Fruit fly (Drosophila melanogaster) whole organism, embryonic: ENCODE data around the gene CG45076.

Experiments
- CG11085 ChIP-seq: fragments of 200-800 bp; sonication (Bioruptor generic); IDR thresholded peaks from 2 replicates; pipeline ENCODE4 v1.3.6; 2022; ENCODE audit warnings: missing biosample characterization, missing genetic modification characterization
- CG11504 ChIP-seq: fragments of 200-800 bp; sonication (Bioruptor generic); optimal IDR thresholded peaks from 3 replicates; lab custom pipeline; 2019; ENCODE audit warnings: missing biosample characterization, mild to moderate bottlenecking, missing genetic modification characterization, moderate library complexity
- CG11560 ChIP-seq: fragments of 200-800 bp; sonication (Bioruptor generic); IDR thresholded peaks from 3 replicates; pipeline ENCODE4 v1.3.6; 2022; ENCODE audit warnings: missing biosample characterization, missing genetic modification characterization
- CG12391 ChIP-seq: fragments of 200-800 bp; sonication (Bioruptor generic); optimal IDR thresholded peaks from 3 replicates; lab custom pipeline; 2018; ENCODE audit warnings: missing biosample characterization, mild to moderate bottlenecking, missing genetic modification characterization, moderate library complexity
- CG15011 ChIP-seq: fragments of 200-800 bp; sonication (Bioruptor generic); optimal IDR thresholded peaks from 3 replicates; lab custom pipeline; 2018; ENCODE audit warnings: missing biosample characterization, mild to moderate bottlenecking, missing genetic modification characterization
- CG16813 ChIP-seq: fragments of 200-800 bp; sonication (Bioruptor generic); IDR thresholded peaks from 3 replicates; pipeline ENCODE4 v1.3.6; 2022; ENCODE audit warnings: missing biosample characterization, missing genetic modification characterization; ENCODE audit not compliant: partially characterized antibody
- CG18619 ChIP-seq: fragments of 200-800 bp; sonication (Bioruptor generic); optimal IDR thresholded peaks from 3 replicates; lab custom pipeline; 2017; ENCODE audit warnings: missing biosample characterization, mild to moderate bottlenecking, missing genetic modification characterization
- CG2678 ChIP-seq: fragments of 200-800 bp; sonication (Bioruptor generic); optimal IDR thresholded peaks from 3 replicates; lab custom pipeline; 2019; ENCODE audit warnings: missing biosample characterization, mild to moderate bottlenecking, missing genetic modification characterization, moderate library complexity
- CG30020 ChIP-seq: fragments of 200-800 bp; optimal IDR thresholded peaks from 2 replicates; lab custom pipeline; 2019; ENCODE audit warnings: missing biosample characterization, mild to moderate bottlenecking, missing genetic modification characterization, moderate library complexity
- CG34422 ChIP-seq: fragments of 200-800 bp; sonication (Bioruptor generic); IDR thresholded peaks from 3 replicates; pipeline ENCODE4 v1.3.6; 2022; ENCODE audit warnings: missing biosample characterization, missing genetic modification characterization
- CG4730 ChIP-seq: fragments of 200-800 bp; sonication (Bioruptor generic); IDR thresholded peaks from 2 replicates; pipeline ENCODE4 v1.3.6; 2022; ENCODE audit warnings: missing biosample characterization, missing genetic modification characterization
- CG7271 ChIP-seq: fragments of 200-800 bp; sonication (Bioruptor generic); optimal IDR thresholded peaks from 2 replicates; lab custom pipeline; 2018; ENCODE audit warnings: missing biosample characterization, mild to moderate bottlenecking, missing genetic modification characterization, moderate library complexity
- CG7357 ChIP-seq: fragments of 200-800 bp; sonication (Bioruptor generic); IDR thresholded peaks from 3 replicates; pipeline ENCODE4 v1.3.6; 2022; ENCODE audit warnings: missing biosample characterization, missing genetic modification characterization
- CG7556 ChIP-seq: fragments of 200-800 bp; sonication (Bioruptor generic); optimal IDR thresholded peaks from 2 replicates; lab custom pipeline; 2017; ENCODE audit warnings: missing biosample characterization, mild to moderate bottlenecking, missing genetic modification characterization
- D19A ChIP-seq: fragments of 200-800 bp; optimal IDR thresholded peaks from 3 replicates; lab custom pipeline; 2019; ENCODE audit warnings: missing biosample characterization, mild to moderate bottlenecking, missing genetic modification characterization, moderate library complexity
- D19B ChIP-seq: fragments of 200-800 bp; sonication (Bioruptor generic); optimal IDR thresholded peaks from 2 replicates; lab custom pipeline; 2017; ENCODE audit warnings: missing biosample characterization, mild to moderate bottlenecking, missing genetic modification characterization
- E2f1 ChIP-seq: fragments of 200-800 bp; sonication (Bioruptor generic); IDR thresholded peaks from 2 replicates; pipeline ENCODE4 v1.3.6; 2022; ENCODE audit warnings: missing biosample characterization, missing genetic modification characterization
- Gsc ChIP-seq: fragments of 200-800 bp; sonication (Bioruptor generic); IDR thresholded peaks from 2 replicates; pipeline ENCODE4 v1.3.6; 2022; ENCODE audit warnings: missing biosample characterization, missing genetic modification characterization
- HLH3B ChIP-seq: fragments of 200-800 bp; sonication (Bioruptor generic); IDR thresholded peaks from 2 replicates; pipeline ENCODE4 v1.3.6; 2022; ENCODE audit warnings: missing biosample characterization, missing genetic modification characterization
- HLHmδ ChIP-seq: fragments of 200-800 bp; sonication (Bioruptor generic); optimal IDR thresholded peaks from 2 replicates; lab custom pipeline; 2018; ENCODE audit warnings: missing biosample characterization, mild to moderate bottlenecking, missing genetic modification characterization, moderate library complexity
- Hmr ChIP-seq: fragments of 200-800 bp; sonication (Bioruptor generic); optimal IDR thresholded peaks from 3 replicates; lab custom pipeline; 2017; ENCODE audit warnings: mild to moderate bottlenecking, missing biosample characterization, missing genetic modification reagents, missing genetic modification characterization
- Mrtf ChIP-seq: fragments of 200-800 bp; sonication (Bioruptor generic); IDR thresholded peaks from 3 replicates; pipeline ENCODE4 v1.3.6; 2022; ENCODE audit warnings: missing biosample characterization, missing genetic modification characterization
- Oli ChIP-seq: fragments of 200-800 bp; sonication (Bioruptor generic); optimal IDR thresholded peaks from 2 replicates; lab custom pipeline; 2018; ENCODE audit warnings: missing biosample characterization, mild to moderate bottlenecking, missing genetic modification characterization, moderate library complexity
- Ssrp ChIP-seq: fragments of 200-800 bp; sonication (Bioruptor generic); optimal IDR thresholded peaks from 2 replicates; lab custom pipeline; 2018; ENCODE audit warnings: missing biosample characterization, mild to moderate bottlenecking, missing genetic modification characterization, moderate library complexity
- Stat92E ChIP-seq, 3 experiments: fragments of >200 bp in 2 of 3; fragments of 200-800 bp in 1 of 3; sonication (Bioruptor generic) in 1 of 3; optimal IDR thresholded peaks; 2 replicates each; lab custom pipeline; 2017 to 2019; ENCODE audit warnings: missing biosample characterization in 3 of 3, missing genetic modification characterization in 3 of 3, mild to moderate bottlenecking in 1 of 3, moderate library complexity in 1 of 3
- Usf ChIP-seq: fragments of 200-800 bp; sonication (Bioruptor generic); optimal IDR thresholded peaks from 2 replicates; lab custom pipeline; 2017; ENCODE audit warnings: missing genotype, missing biosample characterization, missing genetic modification characterization
- Xbp1 ChIP-seq: fragments of 200-800 bp; sonication (Bioruptor generic); optimal IDR thresholded peaks from 3 replicates; lab custom pipeline; 2016; ENCODE audit warnings: missing biosample characterization, mild to moderate bottlenecking, missing genetic modification characterization
- btn ChIP-seq: fragments of 200-800 bp; sonication (Bioruptor generic); optimal IDR thresholded peaks from 2 replicates; lab custom pipeline; 2016; ENCODE audit warnings: missing biosample characterization, missing genetic modification characterization
- cg ChIP-seq: fragments of 200-800 bp; sonication (Bioruptor generic); optimal IDR thresholded peaks from 3 replicates; lab custom pipeline; 2019; ENCODE audit warnings: missing biosample characterization, mild to moderate bottlenecking, missing genetic modification characterization, moderate library complexity
- ci ChIP-seq: fragments of 200-800 bp; sonication (Bioruptor generic); IDR thresholded peaks from 3 replicates; pipeline ENCODE4 v1.3.6; 2022; ENCODE audit warnings: missing biosample characterization, missing genetic modification characterization
- dm ChIP-seq: fragments of 200-800 bp; sonication (Bioruptor generic); optimal IDR thresholded peaks from 3 replicates; lab custom pipeline; 2016; ENCODE audit warnings: missing biosample characterization, missing genetic modification characterization
- dmrt11E ChIP-seq: fragments of 200-800 bp; sonication (Bioruptor generic); optimal IDR thresholded peaks from 3 replicates; lab custom pipeline; 2018; ENCODE audit warnings: missing biosample characterization, mild to moderate bottlenecking, missing genetic modification characterization, moderate library complexity
- dysf ChIP-seq: fragments of 200-800 bp; sonication (Bioruptor generic); IDR thresholded peaks from 3 replicates; pipeline ENCODE4 v1.3.6; 2022; ENCODE audit warnings: missing biosample characterization, missing genetic modification characterization
- gt ChIP-seq: fragments of 200-800 bp; sonication (Bioruptor generic); IDR thresholded peaks from 2 replicates; pipeline ENCODE4 v1.3.6; 2022; ENCODE audit warnings: missing biosample characterization, missing genetic modification characterization
- her ChIP-seq: fragments of 200-800 bp; sonication (Bioruptor generic); optimal IDR thresholded peaks from 2 replicates; lab custom pipeline; 2016; ENCODE audit warnings: missing biosample characterization, missing genetic modification characterization
- kni ChIP-seq: fragments of 200-800 bp; sonication (Bioruptor generic); optimal IDR thresholded peaks from 3 replicates; lab custom pipeline; 2017; ENCODE audit warnings: mild to moderate bottlenecking, missing biosample characterization, missing genetic modification reagents, missing genetic modification characterization
- lab ChIP-seq: fragments of 200-800 bp; sonication (Bioruptor generic); optimal IDR thresholded peaks from 3 replicates; lab custom pipeline; 2017; ENCODE audit warnings: missing biosample characterization, missing genetic modification characterization, mild to moderate bottlenecking, moderate library complexity, missing genetic modification reagents
- lmd ChIP-seq: fragments of 200-800 bp; sonication (Bioruptor generic); IDR thresholded peaks from 2 replicates; pipeline ENCODE4 v1.3.6; 2022; ENCODE audit warnings: missing biosample characterization, missing genetic modification characterization
- prd ChIP-seq, 3 experiments: fragments of >200 bp in 2 of 3; fragments of 200-800 bp in 1 of 3; sonication (Bioruptor generic) in 1 of 3; optimal IDR thresholded peaks in 2 of 3; IDR thresholded peaks in 1 of 3; 2 replicates in 2 of 3; 3 replicates in 1 of 3; pipeline versions ENCODE4 v1.3.6 to Lab custom; 2017 to 2022; ENCODE audit warnings: missing biosample characterization in 1 of 3, missing genetic modification characterization in 1 of 3
- ranshi ChIP-seq: fragments of 200-800 bp; sonication (Bioruptor generic); IDR thresholded peaks from 2 replicates; pipeline ENCODE4 v1.3.6; 2022; ENCODE audit warnings: missing biosample characterization, missing genetic modification characterization
- scrt ChIP-seq: fragments of 200-800 bp; sonication (Bioruptor generic); optimal IDR thresholded peaks from 2 replicates; lab custom pipeline; 2018; ENCODE audit warnings: missing biosample characterization, mild to moderate bottlenecking, missing genetic modification characterization, moderate library complexity
- sens-2 ChIP-seq: fragments of 200-800 bp; sonication (Bioruptor generic); IDR thresholded peaks from 2 replicates; pipeline ENCODE4 v1.3.6; 2022; ENCODE audit warnings: missing biosample characterization, missing genetic modification characterization
- sim ChIP-seq: fragments of 200-800 bp; sonication (Bioruptor generic); IDR thresholded peaks from 2 replicates; pipeline ENCODE4 v1.3.6; 2022; ENCODE audit warnings: missing biosample characterization, missing genetic modification characterization
- slbo ChIP-seq: fragments of 200-800 bp; sonication (Bioruptor generic); IDR thresholded peaks from 2 replicates; pipeline ENCODE4 v1.3.6; 2022; ENCODE audit warnings: missing biosample characterization, missing genetic modification characterization
- tgo ChIP-seq: fragments of 200-800 bp; sonication (Bioruptor generic); IDR thresholded peaks from 3 replicates; pipeline ENCODE4 v1.3.6; 2022; ENCODE audit warnings: missing biosample characterization, missing genetic modification characterization
- toy ChIP-seq: fragments of 200-800 bp; sonication (Bioruptor generic); IDR thresholded peaks from 2 replicates; pipeline ENCODE4 v1.3.6; 2022; ENCODE audit warnings: missing biosample characterization, missing genetic modification characterization
- wor ChIP-seq: fragments of 200-800 bp; sonication (Bioruptor generic); IDR thresholded peaks from 2 replicates; pipeline ENCODE4 v1.3.6; 2022; ENCODE audit warnings: missing biosample characterization, missing genetic modification characterization
- zfh1 ChIP-seq: fragments of 200-800 bp; sonication (Bioruptor generic); IDR thresholded peaks from 3 replicates; pipeline ENCODE4 v1.3.6; 2022; ENCODE audit warnings: missing biosample characterization, missing genetic modification characterization

The CG45076 gene

DNA sequence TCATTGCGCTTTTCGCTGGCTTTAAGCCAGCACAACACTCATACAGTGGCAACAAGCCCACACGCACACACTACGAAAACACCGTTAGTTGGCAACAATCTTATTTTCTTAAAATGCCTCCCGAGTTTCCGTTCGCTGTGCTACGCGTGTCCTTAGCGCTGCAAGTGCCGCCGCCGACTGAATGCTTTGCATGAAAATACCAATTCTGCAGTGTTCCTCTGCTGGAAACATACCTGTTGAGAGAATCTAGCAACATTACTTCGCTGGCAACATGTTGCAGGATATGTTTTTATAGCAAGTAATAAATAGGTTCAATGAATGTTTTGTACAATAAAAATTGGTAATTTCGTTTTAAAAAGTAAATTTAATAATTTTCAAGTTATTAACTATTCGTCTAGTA is 26.1 kb downstream of the CG45076 start, which contains the start of gene TkR86C:
TSS of gene TkR86C (minus strand) at position 168 of the 400 bp plus-strand sequence.
- TF ChIP-seq tgo (GFP tag; lab: Robert Waterston, UW) (no peak), CG4730 (GFP tag; lab: Robert Waterston, UW) (no peak), CG11504 (tag; lab: Kevin White, UChicago) (peak; percentile 98), Usf (GFP tag; lab: Kevin White, UChicago) (no peak), Gsc (GFP tag; lab: Robert Waterston, UW) (no peak), scrt (GFP tag; lab: Kevin White, UChicago) (peak; percentile 81), CG18619 (GFP tag; lab: Kevin White, UChicago) (no peak), CG11560 (tag; lab: Robert Waterston, UW) (no peak), CG15011 (GFP tag; lab: Kevin White, UChicago) (no peak), CG2678 (tag; lab: Kevin White, UChicago) (no peak), HLH3B (GFP tag; lab: Robert Waterston, UW) (no peak)

DNA sequence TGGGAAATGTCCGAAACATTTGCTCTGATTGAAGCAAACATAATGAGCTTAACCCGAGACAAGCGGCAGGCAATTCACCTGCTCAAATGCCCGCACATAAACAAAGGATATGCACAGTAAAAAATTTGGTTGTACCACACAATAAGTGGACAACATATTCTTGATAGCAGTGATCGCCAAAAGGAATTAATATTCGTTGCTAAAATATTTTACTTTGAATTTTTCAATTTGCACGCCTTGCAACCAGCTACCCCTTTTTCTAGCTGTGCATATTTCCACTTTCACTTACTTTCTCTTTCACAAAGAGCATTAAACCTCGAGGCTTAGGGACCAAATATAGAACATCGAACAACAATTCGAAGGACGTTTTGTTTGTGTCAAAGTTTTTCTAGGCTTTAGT is 29.5 kb downstream of the CG45076 start:
- TF ChIP-seq sens-2 (GFP tag; lab: Robert Waterston, UW) (no peak), CG34422 (no peak), CG7357 (GFP tag; lab: Robert Waterston, UW) (no peak), Hmr (peak; percentile 8), Gsc (GFP tag; lab: Robert Waterston, UW) (no peak), toy (no peak), D19A (tag; lab: Kevin White, UChicago) (no peak), dmrt11E (no peak), zfh1 (GFP tag; lab: Robert Waterston, UW) (no peak), prd (optimal IDR thresholded peaks at IDR 0.05; lab: Kevin White, UChicago) (no peak), prd (GFP tag; IDR thresholded peaks at IDR 0.05; lab: Robert Waterston, UW) (0 out of 3 replicates have a peak, but pooled peaks have one; percentile 11), btn (GFP tag; lab: Kevin White, UChicago) (no peak), CG12391 (tag; lab: Kevin White, UChicago) (no peak), CG7556 (GFP tag; lab: Kevin White, UChicago) (no peak), lab (GFP tag; lab: Kevin White, UChicago) (peak; percentile 55), her (GFP tag; lab: Kevin White, UChicago) (no peak), kni (GFP tag; lab: Kevin White, UChicago) (no peak), CG11085 (GFP tag; lab: Robert Waterston, UW) (no peak), lmd (GFP tag; lab: Robert Waterston, UW) (peak; percentile 25; the same call in 1 of the 2 replicates), slbo (GFP tag; lab: Robert Waterston, UW) (peak; percentile 49; the same call in 1 of the 2 replicates), Stat92E (GFP tag; optimal IDR thresholded peaks at IDR 0.05; lab: Kevin White, UChicago) (no peak), Ssrp (tag; lab: Kevin White, UChicago) (no peak), cg (GFP tag; lab: Kevin White, UChicago) (no peak), Xbp1 (peak; percentile 3), gt (GFP tag; lab: Robert Waterston, UW) (no peak), CG30020 (tag; lab: Kevin White, UChicago) (no peak), wor (GFP tag; lab: Robert Waterston, UW) (no peak), ci (no peak), E2f1 (0 out of 2 replicates have a peak, but pooled peaks have one; percentile 30), CG7271 (tag; lab: Kevin White, UChicago) (no peak), dm (GFP tag; lab: Kevin White, UChicago) (no peak), HLHmδ (GFP tag; lab: Kevin White, UChicago) (no peak), D19B (GFP tag; lab: Kevin White, UChicago) (no peak), sim (GFP tag; lab: Robert Waterston, UW) (no peak), CG16813 (GFP tag; lab: Robert Waterston, UW) (no peak), Oli (tag; lab: Kevin White, UChicago) (no peak), dysf (GFP tag; lab: Robert Waterston, UW) (0 out of 3 replicates have a peak, but pooled peaks have one; percentile 35), ranshi (GFP tag; lab: Robert Waterston, UW) (peak; percentile 30; the same call in 1 of the 2 replicates), Mrtf (0 out of 3 replicates have a peak, but pooled peaks have one; percentile 12), CG11504 (tag; lab: Kevin White, UChicago) (peak; percentile 35)
